Worm (Caenorhabditis elegans): ENCODE data around the gene ZK616.61.

ce11 chrIV:5370914-5371313 lies 34.5 kb upstream of the ZK616.61 start:
- peak; percentile 54 for TF ChIP-seq lsy-2 (tag; optimal IDR thresholded peaks at IDR 0.05)
- peak; percentile 0 for TF ChIP-seq ceh-43 (GFP tag; optimal IDR thresholded peaks at IDR 0.05)
- no peak for TF ChIP-seq nhr-76 (tag; optimal IDR thresholded peaks at IDR 0.05)
- TF ChIP-seq unc-39 (tag; optimal IDR thresholded peaks at IDR 0.05) = no peak
- no peak for TF ChIP-seq elt-3 (tag; optimal IDR thresholded peaks at IDR 0.05)

All from whole organism, mixed stage, embryonic.